Worm (Caenorhabditis elegans) whole organism, L2 larva: ENCODE data around the gene F17H10.1.

Experiments
- C34F6.9 ChIP-seq: fragments of 150-350 bp; optimal IDR thresholded peaks from 2 replicates; lab custom pipeline; 2014; ENCODE audit warnings: missing biosample characterization, missing genetic modification characterization
- F13H6.1 ChIP-seq: sonication (generic microtip); optimal IDR thresholded peaks from 2 replicates; lab custom pipeline; 2016; ENCODE audit warnings: missing genetic modification characterization, missing compliant biosample characterization
- R02D3.7 ChIP-seq: fragments of 150-350 bp; optimal IDR thresholded peaks from 2 replicates; lab custom pipeline; 2014; ENCODE audit warnings: missing biosample characterization, missing genetic modification characterization
- Y55F3AM.14 ChIP-seq: fragments of 200-800 bp; sonication (Bioruptor generic); optimal IDR thresholded peaks from 2 replicates; lab custom pipeline; 2018; ENCODE audit warnings: mild to moderate bottlenecking, missing genetic modification characterization, missing compliant biosample characterization
- ZK546.5 ChIP-seq: sonication (generic microtip); optimal IDR thresholded peaks from 2 replicates; lab custom pipeline; 2017; ENCODE audit warnings: missing biosample characterization, missing genetic modification characterization
- alr-1 ChIP-seq: fragments of 150-350 bp; optimal IDR thresholded peaks from 2 replicates; lab custom pipeline; 2014; ENCODE audit warnings: missing biosample characterization, missing genetic modification characterization
- aly-2 ChIP-seq: fragments of 150-350 bp; optimal IDR thresholded peaks from 2 replicates; lab custom pipeline; 2014; ENCODE audit warnings: missing biosample characterization, missing genetic modification characterization
- ama-1 ChIP-seq: fragments of 150-350 bp; optimal IDR thresholded peaks from 2 replicates; lab custom pipeline; 2018; ENCODE audit warnings: inconsistent platforms
- blmp-1 ChIP-seq: sonication (generic microtip); optimal IDR thresholded peaks from 2 replicates; lab custom pipeline; 2017; ENCODE audit warnings: missing genetic modification characterization, mild to moderate bottlenecking, missing compliant biosample characterization, antibody characterized with exemption, moderate library complexity; ENCODE audit not compliant: insufficient read depth
- ceh-16 ChIP-seq: fragments of 150-350 bp; optimal IDR thresholded peaks from 2 replicates; lab custom pipeline; 2014; ENCODE audit warnings: missing biosample characterization, missing genetic modification characterization
- ceh-82 ChIP-seq: fragments of 150-350 bp; optimal IDR thresholded peaks from 2 replicates; lab custom pipeline; 2014; ENCODE audit warnings: missing biosample characterization, missing genetic modification characterization
- crh-2 ChIP-seq: sonication (generic microtip); optimal IDR thresholded peaks from 2 replicates; lab custom pipeline; 2017; ENCODE audit warnings: missing biosample characterization, missing genetic modification characterization
- dmd-4 ChIP-seq: sonication (generic microtip); optimal IDR thresholded peaks from 2 replicates; lab custom pipeline; 2017; ENCODE audit warnings: missing biosample characterization, missing genetic modification characterization
- egl-27 ChIP-seq: sonication (generic microtip); optimal IDR thresholded peaks from 3 replicates; lab custom pipeline; 2017; ENCODE audit warnings: missing biosample characterization, missing genetic modification reagents, missing genetic modification characterization
- elt-1 ChIP-seq: fragments of 150-350 bp; optimal IDR thresholded peaks from 2 replicates; lab custom pipeline; 2014; ENCODE audit warnings: missing biosample characterization, missing genetic modification characterization
- elt-3 ChIP-seq: sonication (generic microtip); optimal IDR thresholded peaks from 2 replicates; lab custom pipeline; 2017; ENCODE audit warnings: missing biosample characterization, missing genetic modification characterization
- fos-1 ChIP-seq: fragments of 150-350 bp; optimal IDR thresholded peaks from 2 replicates; lab custom pipeline; 2014; ENCODE audit warnings: missing biosample characterization, missing genetic modification characterization
- gmeb-1 ChIP-seq: fragments of 150-350 bp; optimal IDR thresholded peaks from 2 replicates; lab custom pipeline; 2014; ENCODE audit warnings: missing biosample characterization, missing genetic modification characterization
- lin-13 ChIP-seq: fragments of 150-350 bp; optimal IDR thresholded peaks from 2 replicates; lab custom pipeline; 2014; ENCODE audit warnings: missing biosample characterization, missing genetic modification reagents, missing genetic modification characterization
- lin-39 ChIP-seq: fragments of 150-350 bp; optimal IDR thresholded peaks from 2 replicates; lab custom pipeline; 2014; ENCODE audit warnings: missing biosample characterization, missing genetic modification reagents, missing genetic modification characterization
- mab-5 ChIP-seq: fragments of 150-350 bp; optimal IDR thresholded peaks from 2 replicates; lab custom pipeline; 2014; ENCODE audit warnings: missing biosample characterization, missing genetic modification characterization
- mbf-1 ChIP-seq: sonication (generic microtip); optimal IDR thresholded peaks from 2 replicates; lab custom pipeline; 2017; ENCODE audit warnings: missing biosample characterization, missing genetic modification characterization
- nhr-10 ChIP-seq: sonication (generic microtip); optimal IDR thresholded peaks from 2 replicates; lab custom pipeline; 2017; ENCODE audit warnings: missing biosample characterization, missing genetic modification characterization
- nhr-12 ChIP-seq: fragments of 150-350 bp; optimal IDR thresholded peaks from 2 replicates; lab custom pipeline; 2014; ENCODE audit warnings: missing biosample characterization, missing genetic modification characterization
- nhr-129 ChIP-seq: fragments of 150-350 bp; optimal IDR thresholded peaks from 2 replicates; lab custom pipeline; 2014; ENCODE audit warnings: missing biosample characterization, missing genetic modification characterization
- nhr-21 ChIP-seq: fragments of 150-350 bp; optimal IDR thresholded peaks from 2 replicates; lab custom pipeline; 2014; ENCODE audit warnings: missing biosample characterization, missing genetic modification characterization
- nhr-23 ChIP-seq: fragments of 150-350 bp; optimal IDR thresholded peaks from 2 replicates; lab custom pipeline; 2014; ENCODE audit warnings: missing biosample characterization, missing genetic modification reagents, missing genetic modification characterization
- nhr-237 ChIP-seq: fragments of 150-350 bp; optimal IDR thresholded peaks from 2 replicates; lab custom pipeline; 2014; ENCODE audit warnings: missing biosample characterization, missing genetic modification characterization
- nhr-25 ChIP-seq: fragments of 150-350 bp; sonication (generic microtip); optimal IDR thresholded peaks from 3 replicates; lab custom pipeline; 2014; ENCODE audit warnings: missing biosample characterization, missing genetic modification characterization
- nhr-6 ChIP-seq: fragments of 150-350 bp; optimal IDR thresholded peaks from 2 replicates; lab custom pipeline; 2014; ENCODE audit warnings: missing biosample characterization, missing genetic modification characterization
- nhr-77 ChIP-seq: fragments of 150-350 bp; optimal IDR thresholded peaks from 2 replicates; lab custom pipeline; 2014; ENCODE audit warnings: missing biosample characterization, missing genetic modification characterization
- peb-1 ChIP-seq: fragments of 150-350 bp; optimal IDR thresholded peaks from 2 replicates; lab custom pipeline; 2014; ENCODE audit warnings: missing biosample characterization, missing genetic modification characterization
- sem-4 ChIP-seq: fragments of 150-350 bp; optimal IDR thresholded peaks from 2 replicates; lab custom pipeline; 2014; ENCODE audit warnings: missing biosample characterization, missing genetic modification reagents, missing genetic modification characterization
- skn-1 ChIP-seq: sonication (generic microtip); optimal IDR thresholded peaks from 2 replicates; lab custom pipeline; 2017; ENCODE audit warnings: missing biosample characterization, missing genetic modification characterization
- sma-3 ChIP-seq: sonication (generic microtip); optimal IDR thresholded peaks from 2 replicates; lab custom pipeline; 2016; ENCODE audit warnings: missing genetic modification reagents, missing genetic modification characterization, missing compliant biosample characterization
- sma-9 ChIP-seq, 2 experiments: fragments of 150-350 bp in 1 of 2; sonication (generic microtip) in 1 of 2; optimal IDR thresholded peaks; 2 replicates each; lab custom pipeline; 2014 to 2016; ENCODE audit warnings: missing genetic modification characterization in 2 of 2, mild to moderate bottlenecking in 1 of 2, missing biosample characterization in 1 of 2, missing compliant biosample characterization in 1 of 2, missing genetic modification reagents in 1 of 2, moderate library complexity in 1 of 2
- snpc-4 ChIP-seq: fragments of 150-350 bp; optimal IDR thresholded peaks from 2 replicates; lab custom pipeline; 2014; ENCODE audit warnings: missing biosample characterization, missing genetic modification characterization
- unc-39 ChIP-seq: fragments of 150-350 bp; optimal IDR thresholded peaks from 2 replicates; lab custom pipeline; 2014; ENCODE audit warnings: missing biosample characterization, missing genetic modification characterization
- unc-55 ChIP-seq: fragments of 150-350 bp; sonication (generic microtip); optimal IDR thresholded peaks from 3 replicates; lab custom pipeline; 2014; ENCODE audit warnings: missing biosample characterization, missing genetic modification reagents, missing genetic modification characterization
- unc-62 ChIP-seq: fragments of 150-350 bp; optimal IDR thresholded peaks from 2 replicates; lab custom pipeline; 2014; ENCODE audit warnings: missing biosample characterization, missing genetic modification reagents, missing genetic modification characterization
- zag-1 ChIP-seq: fragments of 150-350 bp; optimal IDR thresholded peaks from 2 replicates; lab custom pipeline; 2014; ENCODE audit warnings: missing biosample characterization, missing genetic modification characterization
- ztf-1 ChIP-seq: fragments of 200-800 bp; sonication (Bioruptor generic); conservative IDR thresholded peaks from 2 replicates; pipeline ENCODE4 v1.3.6; 2022; ENCODE audit warnings: missing genetic modification characterization, missing compliant biosample characterization
- ztf-11 ChIP-seq: sonication (generic microtip); optimal IDR thresholded peaks from 2 replicates; lab custom pipeline; 2017; ENCODE audit warnings: missing biosample characterization, missing genetic modification characterization
- ztf-4 ChIP-seq: fragments of 150-350 bp; optimal IDR thresholded peaks from 2 replicates; lab custom pipeline; 2014; ENCODE audit warnings: missing biosample characterization, missing genetic modification characterization

F17H10.1 gene

ce11 chrX:13141440-13141839 is 36.4 kb downstream of the F17H10.1 start, which contains the start of gene F09A5.3:
Gene F09A5.3 (plus strand): TSS chrX:13141601.
- TF ChIP-seq sem-4 (tag; lab: Kevin White, UChicago) (peak; percentile 62), fos-1 (peak; percentile 61), snpc-4 (tag; lab: Kevin White, UChicago) (no peak), C34F6.9 (tag; lab: Kevin White, UChicago) (peak; percentile 41), ZK546.5 (no peak), elt-3 (no peak), ceh-82 (tag; lab: Kevin White, UChicago) (no peak), ceh-16 (peak; percentile 89), ztf-4 (tag; lab: Kevin White, UChicago) (peak; percentile 20), Y55F3AM.14 (GFP tag; lab: Kevin White, UChicago) (no peak), mbf-1 (tag; lab: Kevin White, UChicago) (no peak), ztf-1 (GFP tag; lab: Robert Waterston, UW) (no peak), egl-27 (tag; lab: Kevin White, UChicago) (peak; percentile 43), sma-3 (GFP tag; lab: Kevin White, UChicago) (peak; percentile 35), nhr-25 (tag; lab: Kevin White, UChicago) (peak; percentile 84), nhr-23 (tag; lab: Kevin White, UChicago) (no peak), nhr-129 (tag; lab: Kevin White, UChicago) (peak; percentile 70), nhr-10 (tag; lab: Kevin White, UChicago) (no peak), elt-1 (tag; lab: Kevin White, UChicago) (peak; percentile 92), nhr-21 (peak; percentile 84), nhr-237 (tag; lab: Kevin White, UChicago) (no peak), R02D3.7 (tag; lab: Kevin White, UChicago) (no peak), blmp-1 (tag; lab: Kevin White, UChicago) (peak; percentile 58), nhr-6 (peak; percentile 39), sma-9 (GFP tag; optimal IDR thresholded peaks at IDR 0.05; lab: Kevin White, UChicago) (peak; percentile 73), sma-9 (tag; optimal IDR thresholded peaks at IDR 0.05; lab: Kevin White, UChicago) (no peak), gmeb-1 (peak; percentile 31)
- TF ChIP-seq, all 48 proteins: peak for 15

- TF ChIP-seq elt-1 (tag; lab: Kevin White, UChicago) (no peak), nhr-129 (tag; lab: Kevin White, UChicago) (peak; percentile 13)
These were observed 38.2 kb downstream of the F17H10.1 start for ce11 chrX:13143236-13143635.

ce11 chrX:13143762-13144732 is 39.0 kb downstream of the F17H10.1 start:
- TF ChIP-seq fos-1 = peak; percentile 34
- TF ChIP-seq elt-3 = no peak
- peak; percentile 90 for TF ChIP-seq F13H6.1 (tag; lab: Kevin White, UChicago)
- TF ChIP-seq lin-13 (GFP tag; lab: Kevin White, UChicago) = peak; percentile 4
- no peak for TF ChIP-seq nhr-77 (tag; lab: Kevin White, UChicago)
- no peak for TF ChIP-seq ceh-82 (tag; lab: Kevin White, UChicago)
- no peak for TF ChIP-seq snpc-4 (tag; lab: Kevin White, UChicago)
- peak; percentile 64 for TF ChIP-seq sma-9 (GFP tag; optimal IDR thresholded peaks at IDR 0.05; lab: Kevin White, UChicago)
- no peak for TF ChIP-seq sma-9 (tag; optimal IDR thresholded peaks at IDR 0.05; lab: Kevin White, UChicago)
- TF ChIP-seq mbf-1 (tag; lab: Kevin White, UChicago) = no peak
- no peak for TF ChIP-seq aly-2 (tag; lab: Kevin White, UChicago)
- TF ChIP-seq ama-1 (lab: Kevin White, UChicago) = peak; percentile 80
- peak; percentile 47 for TF ChIP-seq crh-2
- TF ChIP-seq sem-4 (tag; lab: Kevin White, UChicago) = peak; percentile 70
- TF ChIP-seq C34F6.9 (tag; lab: Kevin White, UChicago) = peak; percentile 31
- TF ChIP-seq ztf-4 (tag; lab: Kevin White, UChicago) = no peak
- no peak for TF ChIP-seq lin-39
- TF ChIP-seq alr-1 = no peak
- TF ChIP-seq Y55F3AM.14 (GFP tag; lab: Kevin White, UChicago) = peak; percentile 24
- TF ChIP-seq nhr-12 (tag; lab: Kevin White, UChicago) = no peak
- TF ChIP-seq unc-62 = no peak
- peak; percentile 61 for TF ChIP-seq nhr-129 (tag; lab: Kevin White, UChicago)
- TF ChIP-seq gmeb-1 = peak; percentile 20
- TF ChIP-seq peb-1 (tag; lab: Kevin White, UChicago) = no peak
- peak; percentile 45 for TF ChIP-seq mab-5 (tag; lab: Kevin White, UChicago)
- no peak for TF ChIP-seq nhr-10 (tag; lab: Kevin White, UChicago)
- TF ChIP-seq ZK546.5 = no peak
- TF ChIP-seq blmp-1 (tag; lab: Kevin White, UChicago) = peak; percentile 39
- no peak for TF ChIP-seq ztf-1 (GFP tag; lab: Robert Waterston, UW)
- peak; percentile 14 for TF ChIP-seq unc-55 (GFP tag; lab: Kevin White, UChicago)
- TF ChIP-seq ztf-11 (tag; lab: Kevin White, UChicago) = no peak
- TF ChIP-seq sma-3 (GFP tag; lab: Kevin White, UChicago) = peak; percentile 63
- TF ChIP-seq skn-1 (tag; lab: Kevin White, UChicago) = no peak
- peak; percentile 20 for TF ChIP-seq nhr-6
- no peak for TF ChIP-seq dmd-4 (tag; lab: Kevin White, UChicago)
- TF ChIP-seq zag-1 (tag; lab: Kevin White, UChicago) = no peak
- TF ChIP-seq nhr-21 = no peak
- TF ChIP-seq nhr-23 (tag; lab: Kevin White, UChicago) = no peak
- no peak for TF ChIP-seq nhr-237 (tag; lab: Kevin White, UChicago)
- no peak for TF ChIP-seq unc-39
